Fruit fly (Drosophila melanogaster): ENCODE data around the gene Hsp23.

DNA sequence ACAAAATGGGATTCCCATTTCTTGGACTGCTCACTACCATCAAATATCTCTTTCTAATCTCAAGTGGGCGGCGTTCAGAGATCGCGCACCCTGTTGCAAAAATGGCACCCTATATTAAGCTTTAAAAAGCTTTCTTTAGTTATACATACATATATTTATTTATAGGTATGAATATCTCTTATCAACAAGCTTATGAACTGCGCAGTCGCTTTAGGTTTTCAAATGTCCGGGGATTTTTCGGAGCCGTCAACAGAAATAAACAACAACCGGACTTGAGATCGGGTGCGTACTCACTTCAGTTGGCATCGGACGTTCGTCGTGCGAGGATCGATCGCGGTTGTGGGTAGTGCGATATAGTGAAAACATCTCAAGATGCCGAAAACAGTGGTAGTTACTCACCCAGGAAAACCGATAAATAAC is 32.4 kb upstream of the Hsp23 start, which contains the start of gene PGRP-LF:
- no peak for TF ChIP-seq Dll (optimal IDR thresholded peaks at IDR 0.05)
- no peak for TF ChIP-seq EcR (GFP tag; optimal IDR thresholded peaks at IDR 0.05)
- no peak for TF ChIP-seq CG8478 (optimal IDR thresholded peaks at IDR 0.05)
- no peak for TF ChIP-seq psq (optimal IDR thresholded peaks at IDR 0.05)
- no peak for TF ChIP-seq pan (optimal IDR thresholded peaks at IDR 0.05)
- TF ChIP-seq usp (GFP tag; optimal IDR thresholded peaks at IDR 0.05) = no peak
